Fruit fly (Drosophila melanogaster) whole organism, embryonic: ENCODE results near the gene CG15362.

Source experiments
- hb ChIP-seq: fragments of 200-800 bp; sonication (Bioruptor generic); IDR thresholded peaks from 3 replicates; pipeline ENCODE4 v1.3.6; 2022; ENCODE audit warnings: missing biosample characterization, missing genetic modification characterization; ENCODE audit not compliant: partially characterized antibody

The CG15362 gene

dm6 chr2L:2031522-2031921 is 50.5 kb downstream of the CG15362 start (continued):
- TF ChIP-seq hb (GFP tag; lab: Robert Waterston, UW), result peak; percentile 64; the same call in 1 of the 3 replicates
